Fruit fly (Drosophila melanogaster) whole organism, embryonic: ENCODE results near the gene UGP.

Source experiments
- Atf-2 ChIP-seq: fragments of 200-800 bp; sonication (Bioruptor generic); optimal IDR thresholded peaks from 2 replicates; lab custom pipeline; 2016; ENCODE audit warnings: missing biosample characterization, missing genetic modification characterization
- BtbVII ChIP-seq: fragments of 200-800 bp; sonication (Bioruptor generic); optimal IDR thresholded peaks from 3 replicates; lab custom pipeline; 2017; ENCODE audit warnings: missing biosample characterization, mild to moderate bottlenecking, missing genetic modification characterization
- CG10366 ChIP-seq: fragments of 200-800 bp; sonication (Bioruptor generic); IDR thresholded peaks from 2 replicates; pipeline ENCODE4 v1.3.6; 2022; ENCODE audit warnings: missing biosample characterization, missing genetic modification characterization
- CG12071 ChIP-seq: fragments of 200-800 bp; sonication (Bioruptor generic); optimal IDR thresholded peaks from 3 replicates; lab custom pipeline; 2018; ENCODE audit warnings: missing biosample characterization, mild to moderate bottlenecking, missing genetic modification characterization
- CG13123 ChIP-seq: fragments of 200-800 bp; sonication (Bioruptor generic); optimal IDR thresholded peaks from 2 replicates; lab custom pipeline; 2016; ENCODE audit warnings: missing biosample characterization, missing genetic modification characterization
- CG13296 ChIP-seq: fragments of 200-800 bp; sonication (Bioruptor generic); optimal IDR thresholded peaks from 3 replicates; lab custom pipeline; 2018; ENCODE audit warnings: missing biosample characterization, mild to moderate bottlenecking, missing genetic modification characterization
- CG14667 ChIP-seq: fragments of 200-800 bp; sonication (Bioruptor generic); IDR thresholded peaks from 2 replicates; pipeline ENCODE4 v1.3.6; 2022; ENCODE audit warnings: missing biosample characterization, missing genetic modification characterization
- CG14710 ChIP-seq: fragments of 200-800 bp; sonication (Bioruptor generic); optimal IDR thresholded peaks from 3 replicates; lab custom pipeline; 2019; ENCODE audit warnings: missing biosample characterization, mild to moderate bottlenecking, missing genetic modification characterization, moderate library complexity
- CG15073 ChIP-seq: fragments of 200-800 bp; sonication (Bioruptor generic); optimal IDR thresholded peaks from 2 replicates; lab custom pipeline; 2016; ENCODE audit warnings: missing biosample characterization, missing genetic modification characterization
- CG1529 ChIP-seq: fragments of 200-800 bp; sonication (Bioruptor generic); optimal IDR thresholded peaks from 3 replicates; lab custom pipeline; 2018; ENCODE audit warnings: missing biosample characterization, missing genetic modification characterization
- CG3847 ChIP-seq: fragments of 200-800 bp; sonication (Bioruptor generic); IDR thresholded peaks from 2 replicates; pipeline ENCODE4 v1.3.6; 2022; ENCODE audit warnings: missing biosample characterization, missing genetic modification characterization
- CG4328 ChIP-seq: fragments of 200-800 bp; sonication (Bioruptor generic); optimal IDR thresholded peaks from 3 replicates; lab custom pipeline; 2017; ENCODE audit warnings: missing biosample characterization, missing genetic modification reagents, missing genetic modification characterization
- CG9609 ChIP-seq: fragments of 200-800 bp; sonication (Bioruptor generic); optimal IDR thresholded peaks from 3 replicates; lab custom pipeline; 2016; ENCODE audit warnings: missing biosample characterization, missing genetic modification characterization
- CG9817 ChIP-seq: fragments of 200-800 bp; sonication (Bioruptor generic); optimal IDR thresholded peaks from 2 replicates; lab custom pipeline; 2018; ENCODE audit warnings: missing biosample characterization, mild to moderate bottlenecking, missing genetic modification characterization, moderate library complexity
- CG9876 ChIP-seq: fragments of 200-800 bp; sonication (Bioruptor generic); optimal IDR thresholded peaks from 2 replicates; lab custom pipeline; 2016; ENCODE audit warnings: missing biosample characterization, missing genetic modification characterization
- CTCF ChIP-seq: fragments of 200-800 bp; sonication (Bioruptor generic); optimal IDR thresholded peaks from 2 replicates; lab custom pipeline; 2017; ENCODE audit warnings: missing biosample characterization, mild to moderate bottlenecking, missing genetic modification characterization, moderate library complexity
- D19A ChIP-seq: fragments of 200-800 bp; optimal IDR thresholded peaks from 3 replicates; lab custom pipeline; 2019; ENCODE audit warnings: missing biosample characterization, mild to moderate bottlenecking, missing genetic modification characterization, moderate library complexity
- HLH4C ChIP-seq: fragments of 200-800 bp; sonication (Bioruptor generic); IDR thresholded peaks from 3 replicates; pipeline ENCODE4 v1.3.6; 2022; ENCODE audit warnings: missing biosample characterization, missing genetic modification characterization; ENCODE audit not compliant: partially characterized antibody
- HLHmδ ChIP-seq: fragments of 200-800 bp; sonication (Bioruptor generic); optimal IDR thresholded peaks from 2 replicates; lab custom pipeline; 2018; ENCODE audit warnings: missing biosample characterization, mild to moderate bottlenecking, missing genetic modification characterization, moderate library complexity
- Hand ChIP-seq: fragments of 200-800 bp; sonication (Bioruptor generic); optimal IDR thresholded peaks from 2 replicates; lab custom pipeline; 2017; ENCODE audit warnings: mild to moderate bottlenecking, missing biosample characterization, missing genetic modification reagents, missing genetic modification characterization
- Hey ChIP-seq: fragments of 200-800 bp; sonication (Bioruptor generic); optimal IDR thresholded peaks from 3 replicates; lab custom pipeline; 2018; ENCODE audit warnings: missing biosample characterization, mild to moderate bottlenecking, missing genetic modification characterization
- Lhr ChIP-seq: fragments of 200-800 bp; sonication (Bioruptor generic); optimal IDR thresholded peaks from 3 replicates; lab custom pipeline; 2017; ENCODE audit warnings: mild to moderate bottlenecking, missing biosample characterization, missing genetic modification reagents, missing genetic modification characterization
- MESR4 ChIP-seq: fragments of 200-800 bp; sonication (Bioruptor generic); optimal IDR thresholded peaks from 2 replicates; lab custom pipeline; 2018; ENCODE audit warnings: missing biosample characterization, mild to moderate bottlenecking, missing genetic modification characterization, moderate library complexity
- Mrtf ChIP-seq: fragments of 200-800 bp; sonication (Bioruptor generic); IDR thresholded peaks from 3 replicates; pipeline ENCODE4 v1.3.6; 2022; ENCODE audit warnings: missing biosample characterization, missing genetic modification characterization
- Pdp1 ChIP-seq, 2 experiments: fragments of 200-800 bp; sonication (Bioruptor generic); optimal IDR thresholded peaks; 3 replicates each; lab custom pipeline; 2016; ENCODE audit warnings: missing biosample characterization in 2 of 2, missing genetic modification characterization in 2 of 2, mild to moderate bottlenecking in 1 of 2, moderate library complexity in 1 of 2
- Poxn ChIP-seq: fragments of 200-800 bp; sonication (Bioruptor generic); IDR thresholded peaks from 2 replicates; pipeline ENCODE4 v1.3.6; 2022; ENCODE audit warnings: missing biosample characterization, missing genetic modification characterization
- Rfx ChIP-seq: fragments of 200-800 bp; sonication (Bioruptor generic); IDR thresholded peaks from 2 replicates; pipeline ENCODE4 v1.3.6; 2022; ENCODE audit warnings: missing biosample characterization, missing genetic modification characterization
- Sry-δ ChIP-seq: fragments of 200-800 bp; sonication (Bioruptor generic); optimal IDR thresholded peaks from 2 replicates; lab custom pipeline; 2016; ENCODE audit warnings: missing biosample characterization, missing genetic modification characterization
- Xbp1 ChIP-seq: fragments of 200-800 bp; sonication (Bioruptor generic); optimal IDR thresholded peaks from 3 replicates; lab custom pipeline; 2016; ENCODE audit warnings: missing biosample characterization, mild to moderate bottlenecking, missing genetic modification characterization
- ara ChIP-seq: fragments of 200-800 bp; sonication (Bioruptor generic); IDR thresholded peaks from 2 replicates; pipeline ENCODE4 v1.3.6; 2022; ENCODE audit warnings: missing biosample characterization, missing genetic modification characterization
- bbx ChIP-seq: fragments of 200-800 bp; sonication (Bioruptor generic); IDR thresholded peaks from 2 replicates; pipeline ENCODE4 v1.3.6; 2022; ENCODE audit warnings: missing biosample characterization, missing genetic modification characterization; ENCODE audit not compliant: partially characterized antibody
- dimm ChIP-seq: fragments of 200-800 bp; sonication (Bioruptor generic); IDR thresholded peaks from 2 replicates; pipeline ENCODE4 v1.3.6; 2022; ENCODE audit warnings: missing biosample characterization, missing genetic modification characterization
- dm ChIP-seq: fragments of 200-800 bp; sonication (Bioruptor generic); optimal IDR thresholded peaks from 3 replicates; lab custom pipeline; 2016; ENCODE audit warnings: missing biosample characterization, missing genetic modification characterization
- exex ChIP-seq: fragments of 200-800 bp; sonication (Bioruptor generic); optimal IDR thresholded peaks from 4 replicates; lab custom pipeline; 2018; ENCODE audit warnings: missing biosample characterization, mild to moderate bottlenecking, missing genetic modification characterization, moderate library complexity
- fd96Cb ChIP-seq: fragments of 200-800 bp; sonication (Bioruptor generic); optimal IDR thresholded peaks from 2 replicates; lab custom pipeline; 2018; ENCODE audit warnings: missing biosample characterization, mild to moderate bottlenecking, missing genetic modification characterization, moderate library complexity
- grn ChIP-seq: fragments of 200-800 bp; sonication (Bioruptor generic); optimal IDR thresholded peaks from 3 replicates; lab custom pipeline; 2017; ENCODE audit warnings: missing biosample characterization, missing genetic modification characterization
- hth ChIP-seq: fragments of >200 bp; optimal IDR thresholded peaks from 2 replicates; lab custom pipeline; 2017; ENCODE audit warnings: inconsistent platforms
- ind ChIP-seq: fragments of 200-800 bp; sonication (Bioruptor generic); optimal IDR thresholded peaks from 3 replicates; lab custom pipeline; 2016; ENCODE audit warnings: missing biosample characterization, missing genetic modification characterization
- lola ChIP-seq, 3 experiments: fragments of >200 bp in 2 of 3; fragments of 200-800 bp in 1 of 3; sonication (Bioruptor generic) in 1 of 3; optimal IDR thresholded peaks; 2 replicates each; lab custom pipeline; 2017 to 2019; ENCODE audit warnings: missing biosample characterization in 3 of 3, missing genetic modification characterization in 3 of 3, mild to moderate bottlenecking in 1 of 3, moderate library complexity in 1 of 3
- mam ChIP-seq: fragments of 200-800 bp; sonication (Bioruptor generic); optimal IDR thresholded peaks from 3 replicates; lab custom pipeline; 2016; ENCODE audit warnings: missing biosample characterization, missing genetic modification characterization
- mirr ChIP-seq: fragments of 200-800 bp; sonication (Bioruptor generic); optimal IDR thresholded peaks from 3 replicates; lab custom pipeline; 2018; ENCODE audit warnings: missing biosample characterization, mild to moderate bottlenecking, missing genetic modification characterization
- nerfin-1 ChIP-seq: fragments of 200-800 bp; sonication (Bioruptor generic); optimal IDR thresholded peaks from 3 replicates; lab custom pipeline; 2019; ENCODE audit warnings: missing biosample characterization, mild to moderate bottlenecking, missing genetic modification characterization, moderate library complexity
- sug ChIP-seq: fragments of 200-800 bp; optimal IDR thresholded peaks from 2 replicates; lab custom pipeline; 2019; ENCODE audit warnings: missing biosample characterization, mild to moderate bottlenecking, missing genetic modification characterization, moderate library complexity
- wek ChIP-seq: fragments of 200-800 bp; sonication (Bioruptor generic); optimal IDR thresholded peaks from 3 replicates; lab custom pipeline; 2018; ENCODE audit warnings: missing biosample characterization, mild to moderate bottlenecking, missing genetic modification characterization, moderate library complexity
- yki ChIP-seq: fragments of >200 bp; optimal IDR thresholded peaks from 3 replicates; lab custom pipeline; 2018

The UGP gene

DNA sequence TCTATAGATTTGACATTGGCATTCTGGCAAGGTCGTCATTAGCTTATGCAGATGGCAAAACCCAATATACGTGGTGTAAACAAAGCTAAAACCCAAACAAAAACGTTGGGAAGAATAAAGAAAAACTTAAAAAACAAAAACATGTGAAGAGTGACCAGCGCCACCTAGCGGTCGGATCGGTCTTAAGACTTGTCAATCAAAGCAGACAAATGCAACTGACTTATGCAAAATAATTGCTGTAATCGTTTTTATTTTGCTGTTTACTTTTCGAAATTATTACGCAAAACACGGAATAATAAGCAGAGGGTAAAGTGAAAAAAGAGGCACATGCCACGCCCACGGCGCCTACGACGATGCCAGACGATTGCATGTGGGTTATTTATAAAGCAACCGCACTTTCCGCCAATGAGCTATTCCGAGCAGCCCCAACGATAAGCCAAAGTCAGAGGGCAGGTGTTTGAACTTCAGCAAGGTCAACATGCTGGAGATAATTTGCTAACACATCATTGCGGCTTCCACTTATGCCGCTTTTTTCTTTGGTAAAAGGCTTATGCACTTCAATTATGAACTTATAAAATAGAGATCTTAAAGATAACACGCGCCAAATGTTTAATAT lies 2.5 kb downstream of the UGP start (continued):
- no peak for TF ChIP-seq CG13123 (GFP tag; lab: Kevin White, UChicago)
- no peak for TF ChIP-seq Xbp1 (GFP tag; lab: Kevin White, UChicago)
- TF ChIP-seq CG9817 (tag; lab: Kevin White, UChicago), result no peak
- TF ChIP-seq CTCF (GFP tag; lab: Kevin White, UChicago), result peak; percentile 90
- no peak for TF ChIP-seq mam (GFP tag; lab: Kevin White, UChicago)
- TF ChIP-seq CG3847 (GFP tag; lab: Robert Waterston, UW), result no peak

dm6 chr3L:9355555-9355954 lies 3.2 kb downstream of the UGP start:
- TF ChIP-seq MESR4, result no peak
- TF ChIP-seq bbx (GFP tag; lab: Robert Waterston, UW), result no peak
- TF ChIP-seq wek (GFP tag; lab: Kevin White, UChicago), result no peak
- no peak for TF ChIP-seq Sry-δ (GFP tag; lab: Kevin White, UChicago)
- no peak for TF ChIP-seq CG14710 (tag; lab: Kevin White, UChicago)
- TF ChIP-seq Atf-2 (GFP tag; lab: Kevin White, UChicago), result no peak
- no peak for TF ChIP-seq lola (GFP tag; optimal IDR thresholded peaks at IDR 0.05; lab: Kevin White, UChicago)
- no peak for TF ChIP-seq CG4328 (GFP tag; lab: Kevin White, UChicago)
- peak; percentile 36 for TF ChIP-seq mirr (GFP tag; lab: Kevin White, UChicago)
- no peak for TF ChIP-seq Mrtf (GFP tag; lab: Robert Waterston, UW)
- peak; percentile 47 for TF ChIP-seq sug (tag; lab: Kevin White, UChicago)
- TF ChIP-seq dimm (GFP tag; lab: Robert Waterston, UW), result no peak
- peak in 1 of 2 experiments; percentile 85 for TF ChIP-seq Pdp1 (GFP tag; optimal IDR thresholded peaks at IDR 0.05; lab: Kevin White, UChicago)
- TF ChIP-seq grn (GFP tag; lab: Kevin White, UChicago), result peak; percentile 79
- TF ChIP-seq CG10366, result no peak
- no peak for TF ChIP-seq Poxn (GFP tag; lab: Robert Waterston, UW)
- TF ChIP-seq fd96Cb, result no peak
- no peak for TF ChIP-seq hth
- TF ChIP-seq HLH4C (GFP tag; lab: Robert Waterston, UW), result no peak
- TF ChIP-seq D19A, result no peak
- TF ChIP-seq Hey (tag; lab: Kevin White, UChicago), result peak; percentile 59
- TF ChIP-seq BtbVII (GFP tag; lab: Kevin White, UChicago), result peak; percentile 46
- no peak for TF ChIP-seq CG13296
- peak; percentile 98 for TF ChIP-seq exex
- TF ChIP-seq ara (GFP tag; lab: Robert Waterston, UW), result no peak
- TF ChIP-seq yki (lab: Kevin White, UChicago), result no peak
- TF ChIP-seq Hand, result no peak
- TF ChIP-seq dm (GFP tag; lab: Kevin White, UChicago), result no peak
- TF ChIP-seq, all 482 proteins: peak for 7

DNA sequence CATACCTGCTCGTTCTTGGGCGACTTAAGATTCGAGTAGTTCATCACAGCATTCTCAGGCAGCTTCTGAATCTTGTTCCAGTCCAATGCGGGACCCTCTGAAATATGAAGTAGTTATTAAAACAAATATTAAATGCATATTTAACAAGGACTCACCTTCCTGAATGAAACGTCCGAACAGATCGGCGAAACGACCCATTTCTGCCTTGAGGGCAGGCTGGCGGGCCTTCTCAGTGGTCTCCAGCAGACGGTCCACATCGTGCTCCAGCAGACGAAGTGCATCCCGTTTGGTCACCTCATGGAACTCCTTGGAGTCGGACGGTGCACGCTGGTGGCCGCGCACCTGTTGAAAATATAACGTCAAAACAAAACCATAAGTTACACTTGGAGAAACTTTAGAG lies 5.0 kb downstream of the UGP start, which contains the start of gene CG32040:
Gene CG32040, plus strand, starts transcription at position 301 of the 400 bp plus-strand sequence.
- TF ChIP-seq CG12071, result no peak
- TF ChIP-seq CG9609 (GFP tag; lab: Kevin White, UChicago), result no peak
- TF ChIP-seq CG14667, result no peak
- no peak for TF ChIP-seq CG15073 (GFP tag; lab: Kevin White, UChicago)
- TF ChIP-seq CG1529 (GFP tag; lab: Kevin White, UChicago), result no peak
- no peak for TF ChIP-seq Lhr
- no peak for TF ChIP-seq nerfin-1 (tag; lab: Kevin White, UChicago)
- TF ChIP-seq ind (GFP tag; lab: Kevin White, UChicago), result no peak
- TF ChIP-seq Rfx (GFP tag; lab: Robert Waterston, UW), result no peak
- TF ChIP-seq HLHmδ (GFP tag; lab: Kevin White, UChicago), result no peak
- TF ChIP-seq CG9876 (GFP tag; lab: Kevin White, UChicago), result no peak
